Fruit fly (Drosophila melanogaster) whole organism: Measurements from ENCODE around the gene mRpL55.

Source experiments
- CG8478 ChIP-seq: fragments of >200 bp; optimal IDR thresholded peaks from 2 replicates; lab custom pipeline; 2018; ENCODE audit warnings: inconsistent platforms
- psq ChIP-seq: fragments of >200 bp; optimal IDR thresholded peaks from 2 replicates; lab custom pipeline; 2017

DNA sequence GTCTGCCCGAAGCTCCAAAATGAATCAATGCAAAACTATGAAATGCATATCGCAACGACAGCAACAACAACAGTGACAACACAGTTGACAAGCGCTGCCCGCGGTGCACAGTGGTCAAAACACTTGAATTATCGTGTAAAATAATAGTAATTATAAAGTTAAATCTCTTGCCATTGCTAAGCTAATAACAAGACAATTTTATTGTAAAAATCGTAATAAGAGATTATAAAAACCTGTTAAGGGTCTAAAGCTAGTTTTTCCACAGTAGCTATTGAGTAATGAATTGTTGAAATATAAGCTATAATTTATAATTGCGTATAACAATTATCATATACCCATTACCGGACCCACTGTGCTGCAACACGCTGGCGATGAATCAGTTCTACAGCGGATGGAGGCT is 21.7 kb downstream of the mRpL55 start:
- TF ChIP-seq psq (no peak), CG8478 (lab: Kevin White, UChicago) (no peak)
